Worm (Caenorhabditis elegans) whole organism, late embryonic: Measurements from ENCODE around the gene B0244.16.

Source experiments
- C38D4.7 ChIP-seq: fragments of 200-800 bp; sonication (Bioruptor generic); optimal IDR thresholded peaks from 2 replicates; lab custom pipeline; 2018; ENCODE audit warnings: mild to moderate bottlenecking, missing genetic modification characterization, moderate library complexity, missing compliant biosample characterization
- F13H6.1 ChIP-seq: sonication (generic microtip); optimal IDR thresholded peaks from 2 replicates; lab custom pipeline; 2016; ENCODE audit warnings: missing genetic modification characterization, missing compliant biosample characterization
- K09A11.1 ChIP-seq: sonication (generic microtip); optimal IDR thresholded peaks from 2 replicates; lab custom pipeline; 2017; ENCODE audit warnings: antibody characterized with exemption, mild to moderate bottlenecking, missing genetic modification characterization, missing compliant biosample characterization; ENCODE audit not compliant: insufficient read depth
- T23F11.4 ChIP-seq: fragments of 200-800 bp; sonication (Bioruptor generic); optimal IDR thresholded peaks from 2 replicates; lab custom pipeline; 2018; ENCODE audit warnings: mild to moderate bottlenecking, missing genetic modification characterization, missing compliant biosample characterization
- ahr-1 ChIP-seq: sonication (generic microtip); optimal IDR thresholded peaks from 2 replicates; lab custom pipeline; 2016; ENCODE audit warnings: missing genetic modification characterization, missing compliant biosample characterization
- ama-1 ChIP-seq: fragments of 150-350 bp; optimal IDR thresholded peaks from 2 replicates; lab custom pipeline; 2014
- ceh-19 ChIP-seq: fragments of 200-800 bp; sonication (Bioruptor generic); optimal IDR thresholded peaks from 2 replicates; lab custom pipeline; 2018; ENCODE audit warnings: mild to moderate bottlenecking, missing genetic modification characterization, missing compliant biosample characterization
- ceh-24 ChIP-seq: sonication (generic microtip); optimal IDR thresholded peaks from 2 replicates; lab custom pipeline; 2016; ENCODE audit warnings: mild to moderate bottlenecking, missing genetic modification characterization, missing compliant biosample characterization
- ceh-30 ChIP-seq: fragments of 150-350 bp; optimal IDR thresholded peaks from 2 replicates; lab custom pipeline; 2014; ENCODE audit warnings: missing biosample characterization, missing genetic modification characterization
- ceh-31 ChIP-seq: sonication (generic microtip); optimal IDR thresholded peaks from 2 replicates; lab custom pipeline; 2016; ENCODE audit warnings: missing genetic modification characterization, missing compliant biosample characterization
- ceh-34 ChIP-seq: sonication (generic microtip); optimal IDR thresholded peaks from 2 replicates; lab custom pipeline; 2016; ENCODE audit warnings: mild to moderate bottlenecking, missing genetic modification characterization, missing compliant biosample characterization
- ceh-45 ChIP-seq: fragments of 200-800 bp; sonication (Bioruptor generic); IDR thresholded peaks from 2 replicates; pipeline ENCODE4 v1.3.6; 2022; ENCODE audit warnings: missing genetic modification reagents, missing genetic modification characterization, missing compliant biosample characterization
- ceh-6 ChIP-seq: fragments of 200-800 bp; sonication (Bioruptor generic); optimal IDR thresholded peaks from 2 replicates; lab custom pipeline; 2018; ENCODE audit warnings: mild to moderate bottlenecking, missing genetic modification characterization, missing compliant biosample characterization
- che-1 ChIP-seq: sonication (generic microtip); optimal IDR thresholded peaks from 2 replicates; lab custom pipeline; 2016; ENCODE audit warnings: mild to moderate bottlenecking, missing genetic modification characterization, missing compliant biosample characterization
- dmd-4 ChIP-seq: sonication (generic microtip); optimal IDR thresholded peaks from 2 replicates; lab custom pipeline; 2016; ENCODE audit warnings: borderline replicate concordance, missing genetic modification characterization, missing compliant biosample characterization
- elt-4 ChIP-seq: sonication (generic microtip); optimal IDR thresholded peaks from 2 replicates; lab custom pipeline; 2016; ENCODE audit warnings: missing genetic modification characterization, missing compliant biosample characterization
- ets-4 ChIP-seq: sonication (generic microtip); optimal IDR thresholded peaks from 2 replicates; lab custom pipeline; 2016; ENCODE audit warnings: missing genetic modification characterization, missing compliant biosample characterization
- eyg-1 ChIP-seq: sonication (generic microtip); optimal IDR thresholded peaks from 2 replicates; lab custom pipeline; 2016; ENCODE audit warnings: missing genotype, missing genetic modification characterization, missing compliant biosample characterization
- fax-1 ChIP-seq: sonication (generic microtip); optimal IDR thresholded peaks from 2 replicates; lab custom pipeline; 2016; ENCODE audit warnings: missing genotype, missing genetic modification characterization, missing compliant biosample characterization
- gmeb-2 ChIP-seq: sonication (generic microtip); optimal IDR thresholded peaks from 2 replicates; lab custom pipeline; 2016; ENCODE audit warnings: missing genetic modification characterization, inconsistent platforms, missing compliant biosample characterization
- hlh-30 ChIP-seq: sonication (generic microtip); optimal IDR thresholded peaks from 2 replicates; lab custom pipeline; 2017; ENCODE audit warnings: antibody characterized with exemption, missing genetic modification characterization, missing compliant biosample characterization; ENCODE audit not compliant: insufficient read depth
- hlh-8 ChIP-seq: sonication (generic microtip); optimal IDR thresholded peaks from 2 replicates; lab custom pipeline; 2016; ENCODE audit warnings: missing genotype, missing genetic modification characterization, missing compliant biosample characterization
- lim-6 ChIP-seq: sonication (generic microtip); optimal IDR thresholded peaks from 2 replicates; lab custom pipeline; 2016; ENCODE audit warnings: missing genetic modification characterization, missing compliant biosample characterization
- mec-3 ChIP-seq: sonication (generic microtip); optimal IDR thresholded peaks from 2 replicates; lab custom pipeline; 2016; ENCODE audit warnings: borderline replicate concordance, missing genetic modification characterization, missing compliant biosample characterization
- nfya-1 ChIP-seq: sonication (generic microtip); optimal IDR thresholded peaks from 2 replicates; lab custom pipeline; 2017; ENCODE audit warnings: missing genetic modification characterization, mild to moderate bottlenecking, missing compliant biosample characterization, antibody characterized with exemption, moderate library complexity
- nhr-11 ChIP-seq: fragments of 150-350 bp; optimal IDR thresholded peaks from 2 replicates; lab custom pipeline; 2014; ENCODE audit warnings: missing biosample characterization, missing genetic modification characterization
- nhr-232 ChIP-seq: sonication (generic microtip); optimal IDR thresholded peaks from 2 replicates; lab custom pipeline; 2016; ENCODE audit warnings: missing genetic modification characterization, missing compliant biosample characterization
- odd-2 ChIP-seq: sonication (generic microtip); optimal IDR thresholded peaks from 2 replicates; lab custom pipeline; 2017; ENCODE audit warnings: antibody characterized with exemption, mild to moderate bottlenecking, missing genetic modification characterization, missing compliant biosample characterization
- pag-3 ChIP-seq: sonication (generic microtip); optimal IDR thresholded peaks from 2 replicates; lab custom pipeline; 2016; ENCODE audit warnings: missing compliant biosample characterization, missing genetic modification characterization, borderline replicate concordance
- pat-9 ChIP-seq: fragments of 200-800 bp; sonication (Bioruptor generic); optimal IDR thresholded peaks from 2 replicates; lab custom pipeline; 2018; ENCODE audit warnings: mild to moderate bottlenecking, missing genetic modification characterization, moderate library complexity, missing compliant biosample characterization
- pax-1 ChIP-seq: fragments of 150-350 bp; optimal IDR thresholded peaks from 2 replicates; lab custom pipeline; 2014; ENCODE audit warnings: missing biosample characterization, missing genetic modification characterization
- pqm-1 ChIP-seq: sonication (generic microtip); optimal IDR thresholded peaks from 2 replicates; lab custom pipeline; 2016; ENCODE audit warnings: missing genetic modification characterization, missing compliant biosample characterization
- pros-1 ChIP-seq: fragments of 150-350 bp; optimal IDR thresholded peaks from 2 replicates; lab custom pipeline; 2014; ENCODE audit warnings: missing biosample characterization, missing genetic modification reagents, missing genetic modification characterization
- rnt-1 ChIP-seq: sonication (generic microtip); optimal IDR thresholded peaks from 2 replicates; lab custom pipeline; 2016; ENCODE audit warnings: missing genetic modification characterization, missing compliant biosample characterization
- syd-9 ChIP-seq: sonication (generic microtip); optimal IDR thresholded peaks from 2 replicates; lab custom pipeline; 2016; ENCODE audit warnings: mild to moderate bottlenecking, missing genetic modification characterization, moderate library complexity, missing compliant biosample characterization
- tbx-2 ChIP-seq: sonication (generic microtip); optimal IDR thresholded peaks from 2 replicates; lab custom pipeline; 2016; ENCODE audit warnings: missing genetic modification characterization, missing compliant biosample characterization
- ttx-3 ChIP-seq: sonication (generic microtip); optimal IDR thresholded peaks from 2 replicates; lab custom pipeline; 2016; ENCODE audit warnings: missing genetic modification reagents, missing genetic modification characterization, missing compliant biosample characterization
- unc-3 ChIP-seq, 2 experiments: fragments of 200-800 bp in 1 of 2; sonication (Bioruptor generic) in 1 of 2; sonication (generic microtip) in 1 of 2; conservative IDR thresholded peaks in 1 of 2; optimal IDR thresholded peaks in 1 of 2; 2 replicates each; pipeline versions ENCODE4 v1.3.6 to Lab custom; 2016 to 2022; ENCODE audit warnings: missing compliant biosample characterization in 2 of 2, missing genetic modification characterization in 2 of 2, missing genetic modification reagents in 1 of 2
- unc-42 ChIP-seq: sonication (generic microtip); optimal IDR thresholded peaks from 2 replicates; lab custom pipeline; 2016; ENCODE audit warnings: missing genotype, missing genetic modification characterization, missing compliant biosample characterization
- unc-86 ChIP-seq: sonication (generic microtip); optimal IDR thresholded peaks from 2 replicates; lab custom pipeline; 2016; ENCODE audit warnings: missing genetic modification characterization, missing compliant biosample characterization
- zip-5 ChIP-seq: sonication (generic microtip); optimal IDR thresholded peaks from 2 replicates; lab custom pipeline; 2016; ENCODE audit warnings: missing genetic modification characterization, missing compliant biosample characterization
- ztf-16 ChIP-seq: sonication (generic microtip); optimal IDR thresholded peaks from 2 replicates; lab custom pipeline; 2017; ENCODE audit warnings: missing genetic modification characterization, missing compliant biosample characterization

The B0244.16 gene

DNA sequence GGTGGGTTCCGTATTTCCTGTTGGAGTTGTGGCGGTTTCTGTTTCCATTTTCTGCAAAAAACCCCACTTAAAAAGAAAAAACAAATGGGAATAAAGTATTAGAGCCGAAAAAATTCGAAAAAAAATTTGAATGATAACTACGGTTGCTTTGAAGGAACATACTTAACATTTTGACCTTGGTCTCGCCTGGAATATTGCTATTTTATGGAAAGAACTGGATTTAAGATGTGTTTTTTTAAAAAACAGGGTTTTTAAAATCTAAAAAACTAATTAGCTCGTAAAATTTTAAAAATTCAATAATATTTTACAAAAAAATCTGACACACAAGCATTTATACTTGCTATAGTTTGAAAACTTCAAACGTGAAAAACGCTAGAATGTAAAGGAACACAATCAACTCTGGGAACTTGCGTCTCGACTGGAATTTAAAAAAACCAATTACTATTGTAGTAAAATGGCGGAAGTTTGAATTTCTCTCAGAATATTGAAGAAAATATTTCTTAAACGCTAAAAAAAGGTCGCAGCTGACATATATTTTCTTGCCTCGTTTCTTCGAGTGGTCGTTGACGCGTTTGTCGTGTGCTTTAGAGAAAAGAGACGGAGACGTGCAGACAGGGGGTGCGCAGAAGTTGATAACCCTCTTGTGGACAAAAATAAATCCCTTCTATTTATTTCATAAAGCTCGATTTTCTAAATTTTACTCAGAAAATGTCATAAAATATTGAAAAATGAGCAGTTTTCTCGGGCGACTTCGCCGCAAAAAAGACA is 42.6 kb upstream of the B0244.16 start, which contains the start of the genes lgg-3 and rgs-5:
TSS of gene lgg-3 (minus strand) at position 51 of the 768 bp plus-strand sequence.
TSS of gene rgs-5 (plus strand) at position 593 of the 768 bp plus-strand sequence.
- TF ChIP-seq mec-3: no peak
- TF ChIP-seq unc-42: peak; percentile 18
- no peak for TF ChIP-seq tbx-2
- peak; percentile 21 for TF ChIP-seq nfya-1 (tag; lab: Kevin White, UChicago)
- no peak for TF ChIP-seq ceh-45
- peak; percentile 2 for TF ChIP-seq ets-4 (tag; lab: Kevin White, UChicago)

DNA sequence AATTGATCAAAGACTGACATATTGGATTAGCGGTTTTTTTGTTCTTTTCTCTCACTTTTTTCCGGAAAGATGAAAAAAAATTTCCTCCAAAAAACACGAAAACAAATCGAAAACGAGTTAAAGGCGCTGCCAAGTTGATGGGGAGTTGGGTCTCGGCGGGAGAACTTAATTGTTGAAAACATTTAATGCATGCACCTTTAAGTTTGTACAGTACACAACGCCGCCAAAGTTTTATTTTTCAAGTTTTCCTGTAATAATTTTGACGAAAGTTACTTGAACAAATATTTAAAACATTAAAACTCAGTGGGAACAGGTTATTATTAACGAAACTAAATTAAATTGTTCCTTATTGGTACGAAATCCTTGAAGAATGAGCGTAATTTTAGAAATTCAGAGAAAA is 39.3 kb upstream of the B0244.16 start:
- TF ChIP-seq odd-2 (tag; lab: Kevin White, UChicago) (no peak), pag-3 (tag; lab: Kevin White, UChicago) (no peak), F13H6.1 (tag; lab: Kevin White, UChicago) (no peak), pat-9 (tag; lab: Kevin White, UChicago) (no peak), ceh-6 (no peak), nhr-232 (tag; lab: Kevin White, UChicago) (no peak), ztf-16 (tag; lab: Kevin White, UChicago) (no peak), unc-86 (tag; lab: Kevin White, UChicago) (no peak), eyg-1 (tag; lab: Kevin White, UChicago) (no peak), che-1 (tag; lab: Kevin White, UChicago) (no peak), ets-4 (tag; lab: Kevin White, UChicago) (no peak), nfya-1 (tag; lab: Kevin White, UChicago) (no peak), ceh-30 (tag; lab: Kevin White, UChicago) (no peak), gmeb-2 (tag; lab: Kevin White, UChicago) (no peak), nhr-11 (tag; lab: Kevin White, UChicago) (no peak), hlh-8 (no peak), rnt-1 (no peak), zip-5 (no peak)

DNA sequence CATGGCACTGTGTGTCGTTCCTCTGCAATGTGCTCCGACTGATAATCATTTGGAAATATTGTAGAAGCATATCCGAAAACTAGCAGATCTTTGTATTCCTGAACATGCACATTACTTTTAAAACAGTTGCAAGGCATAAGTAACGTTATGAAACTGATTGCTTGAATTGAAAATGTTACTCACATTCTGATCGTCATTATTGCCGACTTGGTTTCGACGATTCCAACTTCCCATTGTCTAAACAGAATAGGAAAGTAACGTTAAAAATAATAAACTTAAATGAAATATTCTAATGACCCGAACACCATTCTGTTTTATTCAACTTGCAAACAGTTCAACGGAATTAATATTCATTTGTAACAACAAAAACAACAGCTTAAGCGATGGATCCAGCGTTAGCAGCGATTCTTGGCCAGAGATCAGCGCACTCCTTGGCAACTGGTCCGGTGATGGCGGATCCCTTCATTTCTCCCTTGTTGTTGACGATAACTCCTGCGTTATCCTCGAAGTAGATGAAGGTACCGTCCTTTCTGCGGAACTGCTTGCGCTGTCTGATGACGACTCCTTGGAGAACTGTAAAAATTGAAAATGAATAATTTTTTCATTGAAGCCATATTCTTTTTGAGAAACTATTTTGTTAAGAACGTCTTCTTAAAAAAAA is 35.4 kb upstream of the B0244.16 start, which contains the start of gene swp-1:
TSS of gene swp-1 (minus strand) at position 298 of the 661 bp plus-strand sequence.
- TF ChIP-seq fax-1 (no peak), ets-4 (tag; lab: Kevin White, UChicago) (no peak), ceh-34 (no peak), ama-1 (no peak), ceh-24 (tag; lab: Kevin White, UChicago) (no peak), syd-9 (tag; lab: Kevin White, UChicago) (no peak), tbx-2 (no peak), ttx-3 (tag; lab: Kevin White, UChicago) (no peak), T23F11.4 (GFP tag; lab: Kevin White, UChicago) (no peak), hlh-30 (tag; lab: Kevin White, UChicago) (no peak), pag-3 (tag; lab: Kevin White, UChicago) (no peak), hlh-8 (no peak), C38D4.7 (GFP tag; lab: Kevin White, UChicago) (no peak), ceh-31 (tag; lab: Kevin White, UChicago) (no peak), dmd-4 (tag; lab: Kevin White, UChicago) (no peak), pqm-1 (no peak), F13H6.1 (tag; lab: Kevin White, UChicago) (no peak)

DNA sequence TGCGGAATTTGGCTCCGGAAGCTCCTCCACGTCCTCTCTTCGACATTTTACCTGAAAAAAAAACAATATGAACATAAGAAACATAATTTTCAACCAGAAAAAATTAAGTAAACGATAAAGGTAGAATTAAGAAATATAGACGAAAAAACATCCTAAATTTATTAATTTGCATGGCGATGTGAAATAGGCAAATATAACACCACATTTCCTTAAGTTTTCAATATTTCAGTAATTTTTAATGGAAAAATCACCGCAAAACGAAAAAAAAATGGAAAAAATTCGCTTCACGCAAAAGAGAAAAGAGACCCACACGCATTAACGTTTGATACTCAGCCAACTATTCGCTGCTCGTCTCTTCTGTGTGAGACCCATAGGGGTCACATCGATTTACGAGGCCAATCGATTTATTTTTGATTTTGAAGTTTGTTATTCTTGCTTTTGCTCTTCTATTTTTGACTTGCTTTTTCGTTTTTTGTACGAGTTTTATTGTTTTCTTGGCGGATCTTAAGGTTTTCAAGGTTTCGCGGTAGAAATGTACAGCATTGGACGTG is 34.6 kb upstream of the B0244.16 start, which contains the start of gene rpl-23:
TSS of gene rpl-23 (minus strand) at position 51 of the 551 bp plus-strand sequence.
- TF ChIP-seq eyg-1 (tag; lab: Kevin White, UChicago) (no peak), ceh-19 (GFP tag; lab: Kevin White, UChicago) (no peak), ahr-1 (tag; lab: Kevin White, UChicago) (no peak), ceh-24 (tag; lab: Kevin White, UChicago) (no peak), lim-6 (tag; lab: Kevin White, UChicago) (no peak), unc-86 (tag; lab: Kevin White, UChicago) (no peak), ttx-3 (tag; lab: Kevin White, UChicago) (no peak), unc-3 (GFP tag; conservative IDR thresholded peaks at IDR 0.05; lab: Robert Waterston, UW) (no peak), unc-3 (tag; optimal IDR thresholded peaks at IDR 0.05; lab: Kevin White, UChicago) (no peak), pax-1 (tag; lab: Kevin White, UChicago) (no peak), T23F11.4 (GFP tag; lab: Kevin White, UChicago) (no peak), pat-9 (tag; lab: Kevin White, UChicago) (no peak), pros-1 (tag; lab: Kevin White, UChicago) (peak; percentile 11), C38D4.7 (GFP tag; lab: Kevin White, UChicago) (no peak), K09A11.1 (tag; lab: Kevin White, UChicago) (peak; percentile 47), fax-1 (no peak), elt-4 (tag; lab: Kevin White, UChicago) (no peak), F13H6.1 (tag; lab: Kevin White, UChicago) (no peak), nhr-232 (tag; lab: Kevin White, UChicago) (no peak), unc-42 (peak; percentile 78)
